Fruit fly (Drosophila melanogaster) whole organism, embryonic: Measurements from ENCODE around the gene Ubc4.
A peak's percentile ranks its signal among the peaks of the same experiment; 100 is the strongest.

Source experiments
- Atf3 ChIP-seq: fragments of 200-800 bp; sonication (Bioruptor generic); optimal IDR thresholded peaks from 3 replicates; lab custom pipeline; 2016; ENCODE audit warnings: missing biosample characterization, missing genetic modification characterization
- Bdp1 ChIP-seq: fragments of 200-800 bp; sonication (Bioruptor generic); optimal IDR thresholded peaks from 3 replicates; lab custom pipeline; 2016; ENCODE audit warnings: missing biosample characterization, missing genetic modification characterization
- C15 ChIP-seq: fragments of 200-800 bp; sonication (Bioruptor generic); IDR thresholded peaks from 3 replicates; pipeline ENCODE4 v1.3.6; 2022; ENCODE audit warnings: missing biosample characterization, missing genetic modification characterization
- CG10431 ChIP-seq: fragments of 200-800 bp; sonication (Bioruptor generic); optimal IDR thresholded peaks from 3 replicates; lab custom pipeline; 2018; ENCODE audit warnings: missing biosample characterization, mild to moderate bottlenecking, missing genetic modification characterization
- CG10462 ChIP-seq: fragments of 200-800 bp; sonication (Bioruptor generic); optimal IDR thresholded peaks from 2 replicates; lab custom pipeline; 2016; ENCODE audit warnings: missing biosample characterization, missing genetic modification characterization
- CG12659 ChIP-seq: fragments of 200-800 bp; sonication (Bioruptor generic); optimal IDR thresholded peaks from 3 replicates; lab custom pipeline; 2017; ENCODE audit warnings: mild to moderate bottlenecking, missing biosample characterization, missing genetic modification reagents, missing genetic modification characterization
- CG14050 ChIP-seq: fragments of 200-800 bp; sonication (Bioruptor generic); IDR thresholded peaks from 3 replicates; pipeline ENCODE4 v1.3.6; 2022; ENCODE audit warnings: missing biosample characterization, missing genetic modification characterization
- CG15269 ChIP-seq: fragments of 200-800 bp; sonication (Bioruptor generic); optimal IDR thresholded peaks from 2 replicates; lab custom pipeline; 2018; ENCODE audit warnings: missing biosample characterization, mild to moderate bottlenecking, missing genetic modification characterization, moderate library complexity
- CG17385 ChIP-seq: fragments of 200-800 bp; sonication (Bioruptor generic); optimal IDR thresholded peaks from 3 replicates; lab custom pipeline; 2018; ENCODE audit warnings: missing biosample characterization, mild to moderate bottlenecking, missing genetic modification characterization
- CG18619 ChIP-seq: fragments of 200-800 bp; sonication (Bioruptor generic); optimal IDR thresholded peaks from 3 replicates; lab custom pipeline; 2017; ENCODE audit warnings: missing biosample characterization, mild to moderate bottlenecking, missing genetic modification characterization
- CG2116 ChIP-seq: fragments of 200-800 bp; sonication (Bioruptor generic); optimal IDR thresholded peaks from 3 replicates; lab custom pipeline; 2018; ENCODE audit warnings: missing biosample characterization, mild to moderate bottlenecking, missing genetic modification characterization
- CG30020 ChIP-seq: fragments of 200-800 bp; optimal IDR thresholded peaks from 2 replicates; lab custom pipeline; 2019; ENCODE audit warnings: missing biosample characterization, mild to moderate bottlenecking, missing genetic modification characterization, moderate library complexity
- CG30403 ChIP-seq: fragments of 200-800 bp; sonication (Bioruptor generic); optimal IDR thresholded peaks from 3 replicates; lab custom pipeline; 2016; ENCODE audit warnings: missing biosample characterization, missing genetic modification characterization
- CG31441 ChIP-seq: fragments of 200-800 bp; sonication (Bioruptor generic); IDR thresholded peaks from 2 replicates; pipeline ENCODE4 v1.3.6; 2022; ENCODE audit warnings: missing biosample characterization, missing genetic modification characterization
- CG3995 ChIP-seq: fragments of 200-800 bp; sonication (Bioruptor generic); optimal IDR thresholded peaks from 3 replicates; lab custom pipeline; 2016; ENCODE audit warnings: missing biosample characterization, missing genetic modification characterization
- CG4617 ChIP-seq: fragments of 200-800 bp; sonication (Bioruptor generic); optimal IDR thresholded peaks from 3 replicates; lab custom pipeline; 2016; ENCODE audit warnings: missing biosample characterization, missing genetic modification characterization, borderline replicate concordance
- CG4820 ChIP-seq: fragments of 200-800 bp; sonication (Bioruptor generic); optimal IDR thresholded peaks from 3 replicates; lab custom pipeline; 2016; ENCODE audit warnings: missing biosample characterization, missing genetic modification characterization
- CG6254 ChIP-seq: fragments of 200-800 bp; sonication (Bioruptor generic); optimal IDR thresholded peaks from 3 replicates; lab custom pipeline; 2017; ENCODE audit warnings: mild to moderate bottlenecking, missing biosample characterization, missing genetic modification reagents, missing genetic modification characterization
- CG7745 ChIP-seq: fragments of 200-800 bp; sonication (Bioruptor generic); optimal IDR thresholded peaks from 2 replicates; lab custom pipeline; 2018; ENCODE audit warnings: missing biosample characterization, mild to moderate bottlenecking, missing genetic modification characterization, moderate library complexity
- CG7963 ChIP-seq: fragments of 200-800 bp; sonication (Bioruptor generic); IDR thresholded peaks from 3 replicates; pipeline ENCODE4 v1.3.6; 2022; ENCODE audit warnings: missing biosample characterization, missing genetic modification characterization; ENCODE audit not compliant: partially characterized antibody
- CG8944 ChIP-seq: fragments of 200-800 bp; sonication (Bioruptor generic); optimal IDR thresholded peaks from 3 replicates; lab custom pipeline; 2016; ENCODE audit warnings: missing biosample characterization, missing genetic modification characterization
- CrebB ChIP-seq: fragments of 200-800 bp; sonication (Bioruptor generic); optimal IDR thresholded peaks from 3 replicates; lab custom pipeline; 2018; ENCODE audit warnings: missing biosample characterization, mild to moderate bottlenecking, missing genetic modification characterization
- Dad ChIP-seq: fragments of 200-800 bp; sonication (Bioruptor generic); optimal IDR thresholded peaks from 3 replicates; lab custom pipeline; 2016; ENCODE audit warnings: missing biosample characterization, missing genetic modification characterization
- Dp ChIP-seq: fragments of 200-800 bp; sonication (Bioruptor generic); optimal IDR thresholded peaks from 2 replicates; lab custom pipeline; 2018; ENCODE audit warnings: missing biosample characterization, mild to moderate bottlenecking, missing genetic modification characterization, moderate library complexity
- Drgx ChIP-seq: fragments of 200-800 bp; sonication (Bioruptor generic); IDR thresholded peaks from 2 replicates; pipeline ENCODE4 v1.3.6; 2022; ENCODE audit warnings: missing biosample characterization, missing genetic modification characterization
- E2f2 ChIP-seq: fragments of 200-800 bp; sonication (Bioruptor generic); IDR thresholded peaks from 2 replicates; pipeline ENCODE4 v1.3.6; 2022; ENCODE audit warnings: missing biosample characterization, missing genetic modification characterization
- GATAe ChIP-seq: fragments of 200-800 bp; sonication (Bioruptor generic); conservative IDR thresholded peaks from 2 replicates; pipeline ENCODE4 v1.3.6; 2022; ENCODE audit warnings: missing biosample characterization, missing genetic modification characterization
- Kr ChIP-seq: fragments of 200-800 bp; sonication (Bioruptor generic); optimal IDR thresholded peaks from 2 replicates; lab custom pipeline; 2017; ENCODE audit warnings: missing biosample characterization, mild to moderate bottlenecking, missing genetic modification characterization
- Lhr ChIP-seq: fragments of 200-800 bp; sonication (Bioruptor generic); optimal IDR thresholded peaks from 3 replicates; lab custom pipeline; 2017; ENCODE audit warnings: mild to moderate bottlenecking, missing biosample characterization, missing genetic modification reagents, missing genetic modification characterization
- PHDP ChIP-seq: fragments of 200-800 bp; sonication (Bioruptor generic); optimal IDR thresholded peaks from 3 replicates; lab custom pipeline; 2018; ENCODE audit warnings: missing biosample characterization, mild to moderate bottlenecking, missing genetic modification characterization, moderate library complexity
- Scr ChIP-seq: fragments of 200-800 bp; sonication (Bioruptor generic); IDR thresholded peaks from 2 replicates; pipeline ENCODE4 v1.3.6; 2022; ENCODE audit warnings: missing biosample characterization, missing genetic modification characterization; ENCODE audit not compliant: partially characterized antibody
- Taf1 ChIP-seq: fragments of 200-800 bp; sonication (Bioruptor generic); IDR thresholded peaks from 2 replicates; pipeline ENCODE4 v1.3.6; 2022; ENCODE audit warnings: missing biosample characterization, missing genetic modification characterization
- Xrp1 ChIP-seq: fragments of 200-800 bp; sonication (Bioruptor generic); IDR thresholded peaks from 2 replicates; pipeline ENCODE4 v1.3.6; 2022; ENCODE audit warnings: missing biosample characterization, missing genetic modification characterization
- ac ChIP-seq: fragments of 200-800 bp; sonication (Bioruptor generic); optimal IDR thresholded peaks from 3 replicates; lab custom pipeline; 2017; ENCODE audit warnings: missing biosample characterization, mild to moderate bottlenecking, missing genetic modification characterization
- bbx ChIP-seq: fragments of 200-800 bp; sonication (Bioruptor generic); IDR thresholded peaks from 2 replicates; pipeline ENCODE4 v1.3.6; 2022; ENCODE audit warnings: missing biosample characterization, missing genetic modification characterization; ENCODE audit not compliant: partially characterized antibody
- bowl ChIP-seq: fragments of 200-800 bp; sonication (Bioruptor generic); IDR thresholded peaks from 2 replicates; pipeline ENCODE4 v1.3.6; 2022; ENCODE audit warnings: missing biosample characterization, missing genetic modification characterization
- caup ChIP-seq: fragments of 200-800 bp; sonication (Bioruptor generic); optimal IDR thresholded peaks from 3 replicates; lab custom pipeline; 2017; ENCODE audit warnings: missing biosample characterization, mild to moderate bottlenecking, missing genetic modification characterization, moderate library complexity; ENCODE audit not compliant: severe bottlenecking
- dimm ChIP-seq: fragments of 200-800 bp; sonication (Bioruptor generic); IDR thresholded peaks from 2 replicates; pipeline ENCODE4 v1.3.6; 2022; ENCODE audit warnings: missing biosample characterization, missing genetic modification characterization
- exex ChIP-seq: fragments of 200-800 bp; sonication (Bioruptor generic); optimal IDR thresholded peaks from 4 replicates; lab custom pipeline; 2018; ENCODE audit warnings: missing biosample characterization, mild to moderate bottlenecking, missing genetic modification characterization, moderate library complexity
- hkb ChIP-seq, 2 experiments: fragments of 200-800 bp in 1 of 2; fragments of >200 bp in 1 of 2; sonication (Bioruptor generic) in 1 of 2; IDR thresholded peaks in 1 of 2; optimal IDR thresholded peaks in 1 of 2; 2 replicates each; pipeline versions ENCODE4 v1.3.6 to Lab custom; 2017 to 2022; ENCODE audit warnings: missing biosample characterization in 1 of 2, missing genetic modification characterization in 1 of 2
- jumu ChIP-seq: fragments of 200-800 bp; sonication (Bioruptor generic); optimal IDR thresholded peaks from 3 replicates; lab custom pipeline; 2016; ENCODE audit warnings: missing biosample characterization, missing genetic modification characterization
- mld ChIP-seq: fragments of 200-800 bp; sonication (Bioruptor generic); IDR thresholded peaks from 3 replicates; pipeline ENCODE4 v1.3.6; 2022; ENCODE audit warnings: missing biosample characterization, missing genetic modification characterization; ENCODE audit not compliant: partially characterized antibody
- nau ChIP-seq: fragments of 200-800 bp; sonication (Bioruptor generic); optimal IDR thresholded peaks from 3 replicates; lab custom pipeline; 2017; ENCODE audit warnings: missing biosample characterization, mild to moderate bottlenecking, missing genetic modification characterization, missing genetic modification reagents
- oc ChIP-seq: fragments of 200-800 bp; sonication (Bioruptor generic); optimal IDR thresholded peaks from 2 replicates; lab custom pipeline; 2018; ENCODE audit warnings: missing biosample characterization, mild to moderate bottlenecking, missing genetic modification characterization, moderate library complexity
- pros ChIP-seq: fragments of 200-800 bp; sonication (Bioruptor generic); optimal IDR thresholded peaks from 3 replicates; lab custom pipeline; 2019; ENCODE audit warnings: missing biosample characterization, mild to moderate bottlenecking, missing genetic modification characterization, moderate library complexity
- psq ChIP-seq: fragments of 200-800 bp; sonication (Bioruptor generic); optimal IDR thresholded peaks from 2 replicates; lab custom pipeline; 2017; ENCODE audit warnings: missing biosample characterization, missing genetic modification characterization
- sr ChIP-seq: fragments of 200-800 bp; sonication (Bioruptor generic); IDR thresholded peaks from 3 replicates; pipeline ENCODE4 v1.3.6; 2022; ENCODE audit warnings: missing biosample characterization, missing genetic modification characterization

Gene Ubc4

dm6 chr3L:9696650-9697526 lies 1.2 kb upstream of the Ubc4 start, which contains the start of gene Prps (continued):
- TF ChIP-seq exex (tag; lab: Kevin White, UChicago) (peak; percentile 60), CG12659 (GFP tag; lab: Kevin White, UChicago) (peak; percentile 48), CrebB (tag; lab: Kevin White, UChicago) (peak; percentile 84), oc (no peak), CG14050 (peak; percentile 71), E2f2 (GFP tag; lab: Robert Waterston, UW) (peak; percentile 35; the same call in 1 of the 2 replicates), CG6254 (GFP tag; lab: Kevin White, UChicago) (peak; percentile 62), CG7745 (tag; lab: Kevin White, UChicago) (no peak), CG4617 (GFP tag; lab: Kevin White, UChicago) (peak; percentile 17), Scr (GFP tag; lab: Robert Waterston, UW) (no peak), PHDP (tag; lab: Kevin White, UChicago) (peak; percentile 82), CG3995 (GFP tag; lab: Kevin White, UChicago) (no peak), Kr (GFP tag; lab: Kevin White, UChicago) (no peak), CG10431 (GFP tag; lab: Kevin White, UChicago) (no peak), Taf1 (GFP tag; lab: Robert Waterston, UW) (peak; percentile 81), hkb (optimal IDR thresholded peaks at IDR 0.05; lab: Kevin White, UChicago) (no peak), hkb (GFP tag; IDR thresholded peaks at IDR 0.05; lab: Robert Waterston, UW) (peak; percentile 85), pros (GFP tag; lab: Kevin White, UChicago) (peak; percentile 61), Lhr (GFP tag; lab: Kevin White, UChicago) (no peak), GATAe (GFP tag; lab: Robert Waterston, UW) (peak; percentile 49; the same call in 1 of the 2 replicates), bbx (GFP tag; lab: Robert Waterston, UW) (no peak), CG30020 (tag; lab: Kevin White, UChicago) (no peak), CG15269 (tag; lab: Kevin White, UChicago) (peak; percentile 77), Bdp1 (GFP tag; lab: Kevin White, UChicago) (peak; percentile 6), CG8944 (GFP tag; lab: Kevin White, UChicago) (peak; percentile 47), CG7963 (GFP tag; lab: Robert Waterston, UW) (no peak), Dad (peak; percentile 46), Dp (GFP tag; lab: Kevin White, UChicago) (no peak), CG18619 (GFP tag; lab: Kevin White, UChicago) (peak; percentile 52), dimm (peak; percentile 36; the same call in 1 of the 2 replicates), CG4820 (GFP tag; lab: Kevin White, UChicago) (peak; percentile 68), Drgx (GFP tag; lab: Robert Waterston, UW) (peak; percentile 78), Atf3 (GFP tag; lab: Kevin White, UChicago) (peak; percentile 35), C15 (peak; percentile 64; the same call in 1 of the 3 replicates), sr (GFP tag; lab: Robert Waterston, UW) (peak; percentile 69; the same call in 2 of the 3 replicates), CG17385 (GFP tag; lab: Kevin White, UChicago) (peak; percentile 75), ac (no peak), CG2116 (no peak), CG31441 (GFP tag; lab: Robert Waterston, UW) (peak; percentile 67), CG10462 (GFP tag; lab: Kevin White, UChicago) (no peak), mld (no peak), Xrp1 (GFP tag; lab: Robert Waterston, UW) (peak; percentile 84), caup (GFP tag; lab: Kevin White, UChicago) (peak; percentile 80), CG30403 (peak; percentile 75), jumu (GFP tag; lab: Kevin White, UChicago) (peak; percentile 82), psq (GFP tag; lab: Kevin White, UChicago) (peak; percentile 63), bowl (GFP tag; lab: Robert Waterston, UW) (peak; percentile 60; the same call in 1 of the 2 replicates), nau (GFP tag; lab: Kevin White, UChicago) (peak; percentile 73)
